Worm (Caenorhabditis elegans) whole organism, L3 larva: ENCODE data around the gene T22C8.6.

ENCODE experiments used
- R02D3.7 ChIP-seq: fragments of 150-350 bp; optimal IDR thresholded peaks from 2 replicates; lab custom pipeline; 2014; ENCODE audit warnings: missing biosample characterization, missing genetic modification characterization
- aly-2 ChIP-seq: fragments of 150-350 bp; optimal IDR thresholded peaks from 2 replicates; lab custom pipeline; 2014; ENCODE audit warnings: missing biosample characterization, missing genetic modification characterization
- ama-1 ChIP-seq: fragments of 150-350 bp; optimal IDR thresholded peaks from 2 replicates; lab custom pipeline; 2018
- ceh-16 ChIP-seq: sonication (generic microtip); optimal IDR thresholded peaks from 2 replicates; lab custom pipeline; 2017; ENCODE audit warnings: missing biosample characterization, missing genetic modification characterization
- ceh-28 ChIP-seq: fragments of 150-350 bp; optimal IDR thresholded peaks from 2 replicates; lab custom pipeline; 2014; ENCODE audit warnings: missing biosample characterization, missing genetic modification reagents, missing genetic modification characterization
- ceh-82 ChIP-seq: fragments of 150-350 bp; optimal IDR thresholded peaks from 2 replicates; lab custom pipeline; 2014; ENCODE audit warnings: missing biosample characterization, missing genetic modification characterization
- ceh-9 ChIP-seq: sonication (generic microtip); optimal IDR thresholded peaks from 2 replicates; lab custom pipeline; 2018; ENCODE audit warnings: missing biosample characterization, missing genetic modification characterization
- egl-27 ChIP-seq: sonication (generic microtip); optimal IDR thresholded peaks from 4 replicates; lab custom pipeline; 2017; ENCODE audit warnings: missing biosample characterization, missing genetic modification reagents, missing genetic modification characterization
- elt-1 ChIP-seq: fragments of 150-350 bp; optimal IDR thresholded peaks from 2 replicates; lab custom pipeline; 2014; ENCODE audit warnings: missing biosample characterization, missing genetic modification characterization
- elt-2 ChIP-seq: sonication (generic microtip); optimal IDR thresholded peaks from 2 replicates; lab custom pipeline; 2016; ENCODE audit warnings: missing genetic modification reagents, mild to moderate bottlenecking, missing genetic modification characterization, missing compliant biosample characterization
- elt-3 ChIP-seq, 3 experiments: fragments of 150-350 bp in 1 of 3; sonication (generic microtip) in 2 of 3; optimal IDR thresholded peaks; 2 replicates in 2 of 3; 4 replicates in 1 of 3; lab custom pipeline; 2014 to 2017; ENCODE audit warnings: missing biosample characterization in 3 of 3, missing genetic modification characterization in 3 of 3
- eor-1 ChIP-seq, 2 experiments: fragments of 150-350 bp; optimal IDR thresholded peaks; 2 replicates each; lab custom pipeline; 2014 to 2018; ENCODE audit warnings: missing biosample characterization in 2 of 2, missing genetic modification characterization in 2 of 2
- fkh-10 ChIP-seq: sonication (generic microtip); optimal IDR thresholded peaks from 2 replicates; lab custom pipeline; 2017; ENCODE audit warnings: missing biosample characterization, missing genetic modification reagents, missing genetic modification characterization
- fkh-2 ChIP-seq: fragments of 150-350 bp; optimal IDR thresholded peaks from 2 replicates; lab custom pipeline; 2014; ENCODE audit warnings: missing biosample characterization, missing genetic modification reagents, missing genetic modification characterization
- fos-1 ChIP-seq: fragments of 150-350 bp; optimal IDR thresholded peaks from 2 replicates; lab custom pipeline; 2014; ENCODE audit warnings: missing biosample characterization, missing genetic modification characterization
- jun-1 ChIP-seq: fragments of 150-350 bp; optimal IDR thresholded peaks from 2 replicates; lab custom pipeline; 2014; ENCODE audit warnings: missing biosample characterization, missing genetic modification reagents, missing genetic modification characterization
- lin-15B ChIP-seq: fragments of 150-350 bp; optimal IDR thresholded peaks from 2 replicates; lab custom pipeline; 2014; ENCODE audit warnings: missing biosample characterization, missing genetic modification characterization
- lin-39 ChIP-seq: fragments of 150-350 bp; optimal IDR thresholded peaks from 2 replicates; lab custom pipeline; 2018; ENCODE audit warnings: missing biosample characterization, missing genetic modification reagents, missing genetic modification characterization
- mml-1 ChIP-seq: fragments of 150-350 bp; sonication (generic microtip); optimal IDR thresholded peaks from 3 replicates; lab custom pipeline; 2014; ENCODE audit warnings: missing biosample characterization, missing genetic modification characterization
- nfya-1 ChIP-seq: sonication (generic microtip); optimal IDR thresholded peaks from 2 replicates; lab custom pipeline; 2017; ENCODE audit warnings: missing genetic modification characterization, mild to moderate bottlenecking, missing compliant biosample characterization, antibody characterized with exemption, moderate library complexity; ENCODE audit not compliant: insufficient read depth
- nhr-11 ChIP-seq: fragments of 150-350 bp; optimal IDR thresholded peaks from 2 replicates; lab custom pipeline; 2014; ENCODE audit warnings: missing biosample characterization, missing genetic modification characterization
- nhr-12 ChIP-seq: fragments of 150-350 bp; optimal IDR thresholded peaks from 2 replicates; lab custom pipeline; 2014; ENCODE audit warnings: missing biosample characterization, missing genetic modification characterization
- nhr-23 ChIP-seq: fragments of 150-350 bp; optimal IDR thresholded peaks from 2 replicates; lab custom pipeline; 2014; ENCODE audit warnings: missing biosample characterization, missing genetic modification reagents, missing genetic modification characterization
- nhr-237 ChIP-seq: fragments of 150-350 bp; optimal IDR thresholded peaks from 2 replicates; lab custom pipeline; 2014; ENCODE audit warnings: missing biosample characterization, missing genetic modification characterization
- nhr-25 ChIP-seq: sonication (generic microtip); optimal IDR thresholded peaks from 2 replicates; lab custom pipeline; 2017; ENCODE audit warnings: missing biosample characterization, missing genetic modification characterization
- nhr-28 ChIP-seq: fragments of 150-350 bp; optimal IDR thresholded peaks from 2 replicates; lab custom pipeline; 2014; ENCODE audit warnings: missing biosample characterization, missing genetic modification characterization
- nhr-43 ChIP-seq: sonication (generic microtip); optimal IDR thresholded peaks from 2 replicates; lab custom pipeline; 2016; ENCODE audit warnings: mild to moderate bottlenecking, missing genetic modification characterization, missing compliant biosample characterization; ENCODE audit not compliant: poor library complexity, severe bottlenecking
- nhr-77 ChIP-seq: fragments of 150-350 bp; optimal IDR thresholded peaks from 2 replicates; lab custom pipeline; 2014; ENCODE audit warnings: missing biosample characterization, missing genetic modification characterization
- pha-4 ChIP-seq: fragments of 150-350 bp; optimal IDR thresholded peaks from 2 replicates; lab custom pipeline; 2014; ENCODE audit warnings: missing biosample characterization, missing genetic modification reagents, missing genetic modification characterization
- pqm-1 ChIP-seq: fragments of 150-350 bp; optimal IDR thresholded peaks from 2 replicates; lab custom pipeline; 2017; ENCODE audit warnings: missing biosample characterization, missing genetic modification characterization, inconsistent platforms
- sea-2 ChIP-seq: fragments of 150-350 bp; sonication (generic microtip); optimal IDR thresholded peaks from 4 replicates; lab custom pipeline; 2014; ENCODE audit warnings: missing biosample characterization, missing genetic modification reagents, missing genetic modification characterization
- skn-1 ChIP-seq: fragments of 150-350 bp; optimal IDR thresholded peaks from 2 replicates; lab custom pipeline; 2014; ENCODE audit warnings: missing biosample characterization, missing genetic modification characterization
- snpc-4 ChIP-seq: fragments of 150-350 bp; optimal IDR thresholded peaks from 2 replicates; lab custom pipeline; 2014; ENCODE audit warnings: missing biosample characterization, missing genetic modification characterization
- unc-39 ChIP-seq: sonication (generic microtip); optimal IDR thresholded peaks from 4 replicates; lab custom pipeline; 2017; ENCODE audit warnings: missing biosample characterization, missing genetic modification characterization
- unc-62 ChIP-seq: fragments of 150-350 bp; sonication (generic microtip); optimal IDR thresholded peaks from 4 replicates; lab custom pipeline; 2014; ENCODE audit warnings: missing biosample characterization, missing genetic modification reagents, missing genetic modification characterization
- zag-1 ChIP-seq: fragments of 150-350 bp; optimal IDR thresholded peaks from 2 replicates; lab custom pipeline; 2014; ENCODE audit warnings: missing biosample characterization, missing genetic modification characterization
- ztf-11 ChIP-seq: fragments of 150-350 bp; optimal IDR thresholded peaks from 2 replicates; lab custom pipeline; 2014; ENCODE audit warnings: missing biosample characterization, missing genetic modification characterization

T22C8.6 gene

DNA sequence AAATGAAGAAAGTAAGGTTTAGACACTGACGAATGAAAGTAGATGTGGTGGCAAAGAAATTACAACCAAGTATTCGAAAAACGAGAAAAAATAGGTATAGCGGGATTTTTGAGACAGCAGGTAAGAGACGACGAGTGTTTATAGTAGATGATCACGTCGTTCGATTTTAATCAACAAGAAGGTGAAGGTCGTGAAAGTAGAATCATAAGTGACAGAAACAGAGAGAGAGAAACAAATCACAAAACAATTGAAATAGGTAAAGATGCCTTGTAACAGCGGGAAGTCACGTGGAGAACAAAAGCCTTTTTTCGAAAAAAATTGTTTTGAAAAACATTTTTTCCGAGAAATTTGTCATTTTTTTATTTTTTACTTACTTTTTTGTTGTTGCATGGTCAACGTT is at the start of gene T22C8.6:
Gene T22C8.6, minus strand, starts transcription at position 194 of the 400 bp plus-strand sequence.
- TF ChIP-seq zag-1 (tag; lab: Kevin White, UChicago) (no peak), nhr-23 (peak; percentile 19), ceh-82 (tag; lab: Kevin White, UChicago) (no peak), ceh-16 (no peak), nhr-25 (peak; percentile 33)
- TF ChIP-seq, all 47 proteins: peak for 2

DNA sequence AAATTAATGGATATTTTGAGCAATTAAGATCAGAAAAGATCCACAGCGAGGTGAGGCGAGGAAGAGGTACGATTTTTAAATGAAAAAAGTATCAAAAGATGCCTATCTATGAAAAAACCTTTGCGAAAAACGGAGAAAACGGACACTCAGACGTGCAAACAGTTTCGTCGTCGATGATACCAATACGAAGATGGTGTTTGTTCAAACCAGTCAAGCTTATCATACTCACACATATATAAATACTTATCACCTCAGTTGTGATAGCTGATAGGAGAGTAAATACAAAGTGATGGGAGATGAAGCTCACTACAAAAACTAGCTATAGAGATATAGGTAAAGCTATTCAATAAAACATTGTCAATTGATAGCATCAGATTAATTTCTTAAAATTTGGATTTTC is 49.7 kb upstream of the T22C8.6 start:
- TF ChIP-seq aly-2 (tag; lab: Kevin White, UChicago) (no peak), elt-2 (tag; lab: Kevin White, UChicago) (peak; percentile 63), pha-4 (tag; lab: Kevin White, UChicago) (peak; percentile 24), pqm-1 (tag; lab: Kevin White, UChicago) (peak; percentile 6)
- TF ChIP-seq, all 47 proteins: peak for 3

DNA sequence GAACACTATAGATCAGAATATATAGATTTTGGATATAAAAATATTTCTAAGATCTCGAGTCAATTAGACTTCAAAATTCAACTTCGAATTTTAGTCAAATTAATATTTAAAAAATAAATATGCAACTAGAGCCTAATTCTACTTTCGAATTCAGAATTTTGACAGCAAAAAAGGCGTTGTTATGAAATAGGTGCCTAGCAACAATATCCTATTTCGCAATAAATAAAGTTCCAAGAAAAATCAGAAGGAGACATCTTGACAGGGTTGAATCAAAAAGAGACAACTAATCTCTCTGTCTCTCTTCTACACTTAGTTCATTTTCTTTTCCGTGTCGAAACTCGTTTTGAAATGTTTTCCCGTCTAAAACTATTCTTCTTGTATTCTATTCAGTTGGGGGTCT is 45.3 kb upstream of the T22C8.6 start:
- TF ChIP-seq elt-1 (tag; lab: Kevin White, UChicago), result no peak
- peak; percentile 1 for TF ChIP-seq nhr-25
- TF ChIP-seq skn-1 (tag; lab: Kevin White, UChicago), result no peak
- peak; percentile 17 for TF ChIP-seq nhr-23
- no peak for TF ChIP-seq fkh-2

DNA sequence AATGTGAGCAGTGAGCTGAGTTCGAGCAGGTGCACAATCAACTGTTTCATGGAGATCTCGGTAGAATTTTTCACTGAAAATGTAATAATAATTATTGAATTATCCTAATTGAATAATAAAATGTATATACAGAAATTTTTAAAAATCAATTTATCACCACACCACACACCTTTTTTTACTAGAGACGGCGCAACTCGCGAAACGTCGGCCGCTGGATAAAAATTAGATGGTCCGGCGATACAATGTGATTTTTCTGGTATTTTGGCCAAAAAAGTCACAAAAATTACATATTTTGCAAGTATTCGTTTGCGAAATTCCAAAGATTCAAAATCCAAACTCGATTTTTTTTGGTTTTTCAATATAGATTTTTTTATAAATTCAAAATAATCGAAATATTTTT is 40.8 kb upstream of the T22C8.6 start:
- no peak for TF ChIP-seq nhr-11
- TF ChIP-seq zag-1 (tag; lab: Kevin White, UChicago), result no peak
- TF ChIP-seq nhr-28 (tag; lab: Kevin White, UChicago), result no peak
- TF ChIP-seq elt-3 (tag; optimal IDR thresholded peaks at IDR 0.05; lab: Kevin White, UChicago), result no peak
- TF ChIP-seq egl-27 (tag; lab: Kevin White, UChicago), result no peak
- TF ChIP-seq unc-62, result no peak
- no peak for TF ChIP-seq nfya-1 (tag; lab: Kevin White, UChicago)
- TF ChIP-seq snpc-4, result peak; percentile 14
- no peak for TF ChIP-seq nhr-43

DNA sequence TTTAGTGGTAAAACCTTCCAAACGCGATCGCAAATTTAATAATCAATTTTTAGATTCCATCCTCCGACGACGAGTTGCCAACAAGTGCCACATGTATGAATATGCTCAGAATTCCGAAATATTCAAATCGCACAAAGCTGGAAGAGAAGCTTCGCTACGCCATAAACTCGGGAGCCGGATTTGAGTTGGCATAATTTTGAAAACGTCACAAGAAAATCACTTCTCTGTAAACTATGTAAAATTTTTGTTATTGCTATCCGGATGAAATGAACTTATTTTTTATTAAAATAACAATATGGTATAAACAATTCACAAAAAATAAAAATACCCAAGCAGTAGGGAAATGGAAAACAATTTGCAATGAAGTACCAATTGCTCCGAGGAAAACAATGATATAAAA is 38.8 kb upstream of the T22C8.6 start:
- TF ChIP-seq nfya-1 (tag; lab: Kevin White, UChicago) (no peak), sea-2 (GFP tag; lab: Kevin White, UChicago) (no peak), fos-1 (no peak), lin-39 (tag; lab: Kevin White, UChicago) (no peak), nhr-11 (no peak), fkh-10 (GFP tag; lab: Kevin White, UChicago) (no peak), jun-1 (tag; lab: Kevin White, UChicago) (no peak), aly-2 (tag; lab: Kevin White, UChicago) (no peak), unc-39 (tag; lab: Kevin White, UChicago) (no peak), ceh-9 (no peak), ceh-82 (tag; lab: Kevin White, UChicago) (no peak), nhr-77 (tag; lab: Kevin White, UChicago) (no peak), nhr-12 (tag; lab: Kevin White, UChicago) (no peak), ceh-28 (tag; lab: Kevin White, UChicago) (no peak), ceh-16 (no peak), eor-1 (tag; optimal IDR thresholded peaks at IDR 0.05; lab: Kevin White, UChicago) (no peak), R02D3.7 (tag; lab: Kevin White, UChicago) (no peak), ama-1 (no peak), ztf-11 (tag; lab: Kevin White, UChicago) (no peak)

DNA sequence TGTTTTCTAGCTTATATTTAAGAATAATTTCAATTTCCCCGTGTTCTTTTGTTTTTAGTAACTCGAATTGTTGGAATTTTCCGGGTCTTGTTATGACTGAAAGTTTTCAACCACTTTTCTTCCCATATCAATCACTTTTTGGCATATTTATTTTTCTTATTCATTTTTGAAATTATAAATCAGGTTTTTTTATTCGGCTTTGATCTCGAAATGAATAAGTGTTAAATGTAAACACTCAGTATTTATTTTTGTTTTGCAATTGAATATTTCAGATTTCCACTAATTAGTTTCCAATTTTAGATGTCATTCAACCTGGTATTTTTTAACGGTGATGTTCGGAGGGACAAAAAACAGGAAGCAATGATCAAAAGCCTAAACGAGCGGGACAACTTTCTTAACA is 34.5 kb upstream of the T22C8.6 start, which contains the start of gene etc-1:
Gene etc-1, plus strand, starts transcription at position 301 of the 400 bp plus-strand sequence.
- TF ChIP-seq nhr-25 (no peak), unc-39 (tag; lab: Kevin White, UChicago) (no peak), nhr-43 (no peak), snpc-4 (no peak), fos-1 (no peak), nhr-28 (tag; lab: Kevin White, UChicago) (no peak), lin-15B (tag; lab: Kevin White, UChicago) (no peak), nhr-237 (tag; lab: Kevin White, UChicago) (no peak), fkh-10 (GFP tag; lab: Kevin White, UChicago) (no peak), ztf-11 (tag; lab: Kevin White, UChicago) (no peak), ceh-28 (tag; lab: Kevin White, UChicago) (no peak), nfya-1 (tag; lab: Kevin White, UChicago) (no peak), eor-1 (tag; optimal IDR thresholded peaks at IDR 0.05; lab: Kevin White, UChicago) (no peak), zag-1 (tag; lab: Kevin White, UChicago) (no peak), skn-1 (tag; lab: Kevin White, UChicago) (no peak), mml-1 (tag; lab: Kevin White, UChicago) (no peak), nhr-77 (tag; lab: Kevin White, UChicago) (no peak), lin-39 (tag; lab: Kevin White, UChicago) (no peak), egl-27 (tag; lab: Kevin White, UChicago) (no peak)
